Worm (Caenorhabditis elegans): ENCODE measurements around the gene ZK1321.4.

Gene ZK1321.4

DNA sequence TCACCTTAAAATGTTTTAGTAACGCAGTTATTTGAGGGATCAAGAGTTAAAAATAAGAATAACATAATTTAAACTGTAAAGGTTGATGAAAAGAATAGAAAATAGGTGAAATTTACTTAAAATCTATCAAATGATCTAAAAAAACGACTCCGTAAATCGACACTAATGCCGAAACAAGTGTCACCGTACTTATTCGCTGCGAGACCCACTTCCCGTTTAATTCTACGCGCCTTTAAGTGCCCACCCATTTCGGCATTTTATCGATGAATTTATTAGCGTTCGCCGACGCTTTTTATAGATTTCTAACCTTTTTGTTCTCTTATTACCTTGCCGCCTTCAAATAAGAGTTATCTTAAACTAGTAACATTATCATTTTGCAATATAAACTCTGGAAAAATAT is 27.7 kb downstream of the ZK1321.4 start, which contains the start of the genes Y53C12B.1 and nos-3:
TSS of gene Y53C12B.1 (minus strand) at position 10 of the 400 bp plus-strand sequence.
TSS of gene nos-3 (plus strand) at position 248 of the 400 bp plus-strand sequence.
- TF ChIP-seq elt-1 (tag; optimal IDR thresholded peaks at IDR 0.05) = peak; percentile 54
- no peak for TF ChIP-seq tbx-2 (tag; optimal IDR thresholded peaks at IDR 0.05)
- peak; percentile 12 for TF ChIP-seq fkh-10 (GFP tag; optimal IDR thresholded peaks at IDR 0.05)
- no peak for TF ChIP-seq ama-1 (optimal IDR thresholded peaks at IDR 0.05)
- TF ChIP-seq ceh-28 (tag; optimal IDR thresholded peaks at IDR 0.05) = peak; percentile 64
- TF ChIP-seq mml-1 (tag; optimal IDR thresholded peaks at IDR 0.05) = no peak
- TF ChIP-seq pqm-1 (tag; optimal IDR thresholded peaks at IDR 0.05) = peak; percentile 71
- peak; percentile 69 for TF ChIP-seq nhr-43 (tag; optimal IDR thresholded peaks at IDR 0.05; ENCODE audit: poor library complexity, severe bottlenecking)
- TF ChIP-seq hmg-11 (tag; optimal IDR thresholded peaks at IDR 0.05) = peak; percentile 60
- TF ChIP-seq nhr-25 (tag; optimal IDR thresholded peaks at IDR 0.05) = peak; percentile 88
- TF ChIP-seq lin-39 (tag; optimal IDR thresholded peaks at IDR 0.05) = peak; percentile 92
- TF ChIP-seq pha-4 (tag; optimal IDR thresholded peaks at IDR 0.05) = peak; percentile 93
- TF ChIP-seq jun-1 (tag; optimal IDR thresholded peaks at IDR 0.05) = no peak
- no peak for TF ChIP-seq mdl-1 (tag; optimal IDR thresholded peaks at IDR 0.05)
- TF ChIP-seq fkh-2 (tag; optimal IDR thresholded peaks at IDR 0.05) = no peak
- peak; percentile 79 for TF ChIP-seq egl-5 (tag; optimal IDR thresholded peaks at IDR 0.05)
- no peak for TF ChIP-seq ztf-4 (tag; optimal IDR thresholded peaks at IDR 0.05)
- peak; percentile 55 for TF ChIP-seq elt-2 (tag; optimal IDR thresholded peaks at IDR 0.05)
- TF ChIP-seq snpc-4 (tag; optimal IDR thresholded peaks at IDR 0.05) = peak; percentile 66
- peak; percentile 88 for TF ChIP-seq lin-15B (tag; optimal IDR thresholded peaks at IDR 0.05)
- TF ChIP-seq nhr-23 (tag; optimal IDR thresholded peaks at IDR 0.05) = peak; percentile 91
- TF ChIP-seq R02D3.7 (tag; optimal IDR thresholded peaks at IDR 0.05) = peak; percentile 96
- no peak for TF ChIP-seq ztf-11 (tag; optimal IDR thresholded peaks at IDR 0.05)
- TF ChIP-seq skn-1 (tag; optimal IDR thresholded peaks at IDR 0.05) = peak; percentile 73
- peak; percentile 97 for TF ChIP-seq nfya-1 (tag; optimal IDR thresholded peaks at IDR 0.05; ENCODE audit: insufficient read depth)

DNA sequence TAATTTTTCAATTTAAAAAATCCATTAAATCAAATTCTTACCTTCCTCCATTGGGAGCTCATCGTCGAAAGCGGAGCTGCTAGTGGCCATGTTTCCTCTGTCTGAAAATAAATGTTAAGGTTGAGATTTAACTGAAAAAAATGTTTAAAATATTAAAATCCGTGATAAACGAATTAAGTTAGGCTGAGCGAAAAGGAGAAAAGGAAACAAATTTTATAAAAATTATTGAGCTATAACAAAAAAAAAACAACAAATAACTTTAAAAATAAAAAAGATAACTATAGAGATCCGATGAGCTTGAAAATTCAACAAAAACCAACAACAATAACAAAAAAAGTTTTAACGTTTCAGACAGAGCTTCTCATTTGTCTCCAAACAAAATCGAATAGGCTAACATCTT is 31.0 kb downstream of the ZK1321.4 start, which contains the start of gene pno-1:
TSS of gene pno-1 (minus strand) at position 101 of the 400 bp plus-strand sequence.
- no peak for TF ChIP-seq ZK546.5 (tag; optimal IDR thresholded peaks at IDR 0.05)
- TF ChIP-seq tbx-2 (tag; optimal IDR thresholded peaks at IDR 0.05) = no peak
- no peak for TF ChIP-seq sea-2 (GFP tag; optimal IDR thresholded peaks at IDR 0.05)
- no peak for TF ChIP-seq nhr-43 (tag; optimal IDR thresholded peaks at IDR 0.05; ENCODE audit: poor library complexity, severe bottlenecking)
- no peak for TF ChIP-seq lsy-12 (tag; optimal IDR thresholded peaks at IDR 0.05)
- no peak for TF ChIP-seq mml-1 (tag; optimal IDR thresholded peaks at IDR 0.05)
- no peak for TF ChIP-seq elt-1 (tag; optimal IDR thresholded peaks at IDR 0.05)

DNA sequence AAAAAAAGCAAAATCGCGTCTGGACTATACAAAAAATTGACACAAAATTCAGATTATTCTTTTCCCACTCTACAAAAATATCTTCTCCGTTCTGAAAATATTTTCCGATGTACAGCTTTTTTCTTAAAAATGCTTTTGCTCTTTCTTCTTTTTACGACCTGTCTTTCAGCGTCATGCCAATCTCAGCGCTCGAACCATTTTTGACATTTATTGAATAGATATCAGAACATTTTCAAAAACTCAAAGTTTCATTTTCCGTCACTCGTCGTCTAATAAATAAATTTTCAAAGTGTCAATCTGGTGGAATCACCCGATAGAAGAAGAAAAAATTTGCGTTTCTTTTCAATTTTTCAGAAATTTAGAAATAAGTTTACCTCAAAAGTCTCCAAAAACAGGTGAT is 32.3 kb downstream of the ZK1321.4 start:
- no peak for TF ChIP-seq nhr-23 (tag; optimal IDR thresholded peaks at IDR 0.05)
- no peak for TF ChIP-seq nhr-77 (tag; optimal IDR thresholded peaks at IDR 0.05)
- no peak for TF ChIP-seq elt-3 (tag; optimal IDR thresholded peaks at IDR 0.05)
- TF ChIP-seq lin-15B (tag; optimal IDR thresholded peaks at IDR 0.05) = no peak
- TF ChIP-seq elt-2 (tag; optimal IDR thresholded peaks at IDR 0.05) = peak; percentile 49
- TF ChIP-seq snpc-4 (tag; optimal IDR thresholded peaks at IDR 0.05) = no peak
- no peak for TF ChIP-seq fkh-10 (GFP tag; optimal IDR thresholded peaks at IDR 0.05)
- no peak for TF ChIP-seq nhr-43 (tag; optimal IDR thresholded peaks at IDR 0.05; ENCODE audit: poor library complexity, severe bottlenecking)
- TF ChIP-seq ZK546.5 (tag; optimal IDR thresholded peaks at IDR 0.05) = no peak

DNA sequence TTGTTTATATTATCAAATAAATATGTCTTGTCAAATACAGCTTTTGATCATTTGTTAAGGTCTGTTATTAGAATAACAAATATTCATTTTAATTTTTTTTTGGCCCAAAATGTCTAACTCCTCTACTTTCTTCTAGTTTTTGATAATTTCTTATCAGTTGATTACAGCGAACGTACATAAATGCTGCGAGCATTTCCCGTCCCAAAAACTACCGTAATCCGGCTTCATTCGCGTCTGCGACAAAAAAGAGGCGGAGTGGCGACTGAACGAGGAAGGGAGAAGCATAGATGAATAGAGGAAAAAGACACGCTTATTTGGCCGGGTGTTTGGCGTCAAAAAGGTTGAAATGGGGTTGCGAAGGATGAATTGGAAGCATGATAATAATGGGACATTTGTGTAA is 33.2 kb downstream of the ZK1321.4 start:
- TF ChIP-seq pha-4 (tag; optimal IDR thresholded peaks at IDR 0.05) (peak; percentile 50), nhr-12 (tag; optimal IDR thresholded peaks at IDR 0.05) (no peak), eor-1 (tag; optimal IDR thresholded peaks at IDR 0.05) (no peak), elt-2 (tag; optimal IDR thresholded peaks at IDR 0.05) (peak; percentile 94), pqm-1 (tag; optimal IDR thresholded peaks at IDR 0.05) (peak; percentile 83), nfya-1 (tag; optimal IDR thresholded peaks at IDR 0.05; ENCODE audit: insufficient read depth) (peak; percentile 34), ztf-4 (tag; optimal IDR thresholded peaks at IDR 0.05) (no peak)

DNA sequence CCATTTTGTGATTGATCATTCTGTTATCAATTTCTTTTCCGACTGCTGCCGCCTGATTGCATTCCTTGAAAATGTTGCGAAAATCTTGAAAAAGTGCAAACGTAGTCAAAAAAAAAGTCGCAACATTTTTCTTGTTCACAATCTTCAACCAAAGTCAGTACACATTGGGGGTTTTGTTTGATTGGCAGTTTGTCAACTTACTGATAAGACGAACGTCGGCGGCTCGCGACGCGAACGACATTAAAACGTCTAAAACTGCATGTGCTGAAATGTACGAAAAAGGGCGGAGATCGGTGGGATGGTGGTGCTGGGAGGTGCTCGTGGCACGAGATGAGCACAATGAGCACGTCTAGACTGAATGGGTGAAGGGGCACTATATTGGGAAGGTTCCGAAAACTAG is 34.9 kb downstream of the ZK1321.4 start:
- no peak for TF ChIP-seq ztf-11 (tag; optimal IDR thresholded peaks at IDR 0.05)
- TF ChIP-seq tbx-2 (tag; optimal IDR thresholded peaks at IDR 0.05) = no peak
- no peak for TF ChIP-seq mdl-1 (tag; optimal IDR thresholded peaks at IDR 0.05)
- TF ChIP-seq lin-15B (tag; optimal IDR thresholded peaks at IDR 0.05) = no peak
- TF ChIP-seq ama-1 (optimal IDR thresholded peaks at IDR 0.05) = peak; percentile 25
- TF ChIP-seq unc-39 (tag; optimal IDR thresholded peaks at IDR 0.05) = no peak
- no peak for TF ChIP-seq nhr-25 (tag; optimal IDR thresholded peaks at IDR 0.05)
- peak; percentile 81 for TF ChIP-seq pqm-1 (tag; optimal IDR thresholded peaks at IDR 0.05)
- TF ChIP-seq sea-2 (GFP tag; optimal IDR thresholded peaks at IDR 0.05) = no peak
- no peak for TF ChIP-seq jun-1 (tag; optimal IDR thresholded peaks at IDR 0.05)
- TF ChIP-seq fos-1 (tag; optimal IDR thresholded peaks at IDR 0.05) = no peak
- TF ChIP-seq nhr-12 (tag; optimal IDR thresholded peaks at IDR 0.05) = no peak
- no peak for TF ChIP-seq ceh-82 (tag; optimal IDR thresholded peaks at IDR 0.05)
- TF ChIP-seq zag-1 (tag; optimal IDR thresholded peaks at IDR 0.05) = no peak
- no peak for TF ChIP-seq nhr-23 (tag; optimal IDR thresholded peaks at IDR 0.05)
- no peak for TF ChIP-seq egl-5 (tag; optimal IDR thresholded peaks at IDR 0.05)
- no peak for TF ChIP-seq nhr-43 (tag; optimal IDR thresholded peaks at IDR 0.05; ENCODE audit: poor library complexity, severe bottlenecking)
- TF ChIP-seq daf-12 (tag; optimal IDR thresholded peaks at IDR 0.05) = no peak
- TF ChIP-seq unc-62 (GFP tag; optimal IDR thresholded peaks at IDR 0.05) = no peak
- no peak for TF ChIP-seq aly-2 (tag; optimal IDR thresholded peaks at IDR 0.05)
- peak; percentile 15 for TF ChIP-seq ceh-28 (tag; optimal IDR thresholded peaks at IDR 0.05)
- TF ChIP-seq nhr-28 (tag; optimal IDR thresholded peaks at IDR 0.05) = no peak
- TF ChIP-seq ZK546.5 (tag; optimal IDR thresholded peaks at IDR 0.05) = no peak
- no peak for TF ChIP-seq nhr-67 (tag; optimal IDR thresholded peaks at IDR 0.05)
- TF ChIP-seq eor-1 (tag; optimal IDR thresholded peaks at IDR 0.05) = no peak
- no peak for TF ChIP-seq fkh-10 (GFP tag; optimal IDR thresholded peaks at IDR 0.05)
- TF ChIP-seq snpc-4 (tag; optimal IDR thresholded peaks at IDR 0.05) = peak; percentile 16
- TF ChIP-seq pha-4 (tag; optimal IDR thresholded peaks at IDR 0.05) = peak; percentile 29

All from whole organism, L3 larva.